Worm (Caenorhabditis elegans) whole organism, L4/young adult: ENCODE results near the gene fbxb-41.

Experiments
- W03F9.2 ChIP-seq: fragments of 150-350 bp; optimal IDR thresholded peaks from 2 replicates; lab custom pipeline; 2014; ENCODE audit warnings: missing biosample characterization, missing genetic modification characterization
- dao-5 ChIP-seq: sonication (generic microtip); optimal IDR thresholded peaks from 2 replicates; lab custom pipeline; 2016; ENCODE audit warnings: missing genotype, missing genetic modification characterization, moderate library complexity, missing compliant biosample characterization
- him-1 ChIP-seq: sonication (generic microtip); optimal IDR thresholded peaks from 2 replicates; lab custom pipeline; 2016; ENCODE audit warnings: missing genotype, missing genetic modification reagents, missing genetic modification characterization, missing compliant biosample characterization

- TF ChIP-seq him-1 (no peak), W03F9.2 (tag; lab: Kevin White, UChicago) (no peak), dao-5 (no peak)
These were observed 7.7 kb upstream of the fbxb-41 start, which contains the start of gene fbxb-40 for ce11 chrII:1049849-1050248.
